Worm (Caenorhabditis elegans): Measurements from ENCODE around the gene srd-9.

DNA sequence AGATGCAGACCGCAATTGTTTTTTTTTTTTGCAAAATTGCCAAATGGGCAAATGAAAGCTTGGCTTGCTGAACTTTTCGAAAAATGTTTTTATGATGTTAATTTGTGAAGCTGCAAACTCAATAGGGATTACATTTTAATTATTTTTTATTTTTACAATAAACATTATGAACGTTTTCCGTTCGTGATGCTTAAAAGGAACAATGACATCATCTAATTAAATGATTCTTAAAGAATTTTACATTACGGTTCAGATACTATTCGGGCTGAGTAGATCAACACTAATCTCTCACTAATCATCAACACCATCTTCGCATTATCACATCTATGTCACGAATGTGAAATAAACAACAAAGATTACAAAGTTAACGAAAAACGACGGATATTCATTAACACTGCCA is 39.1 kb upstream of the srd-9 start, which contains the start of gene C10G8.3:
- TF ChIP-seq B0310.2 (tag; optimal IDR thresholded peaks at IDR 0.05): no peak
- no peak for TF ChIP-seq hnd-1 (tag; optimal IDR thresholded peaks at IDR 0.05)
- no peak for TF ChIP-seq ceh-36 (tag; optimal IDR thresholded peaks at IDR 0.05)
- TF ChIP-seq F13C5.2 (tag; optimal IDR thresholded peaks at IDR 0.05): no peak
- TF ChIP-seq flt-1 (GFP tag; IDR thresholded peaks at IDR 0.05): no peak
- TF ChIP-seq sea-1 (GFP tag; conservative IDR thresholded peaks at IDR 0.05): no peak
- TF ChIP-seq ama-1 (optimal IDR thresholded peaks at IDR 0.05): no peak
- no peak for TF ChIP-seq pes-1 (GFP tag; IDR thresholded peaks at IDR 0.05)
- TF ChIP-seq tbx-37 (GFP tag; conservative IDR thresholded peaks at IDR 0.05): no peak
- TF ChIP-seq tra-4 (tag; optimal IDR thresholded peaks at IDR 0.05): no peak
- no peak for TF ChIP-seq scrt-1 (GFP tag; IDR thresholded peaks at IDR 0.05)
- no peak for TF ChIP-seq aly-1 (tag; optimal IDR thresholded peaks at IDR 0.05)
- TF ChIP-seq ceh-13 (GFP tag; optimal IDR thresholded peaks at IDR 0.05): no peak
